Worm (Caenorhabditis elegans) whole organism, L1 larva: Measurements from ENCODE around the gene T04G9.4.

Source experiments
- C16A3.4 ChIP-seq: fragments of 150-350 bp; optimal IDR thresholded peaks from 2 replicates; lab custom pipeline; 2014; ENCODE audit warnings: missing biosample characterization, missing genetic modification characterization
- C34B4.2 ChIP-seq: sonication (generic microtip); optimal IDR thresholded peaks from 2 replicates; lab custom pipeline; 2017; ENCODE audit warnings: mild to moderate bottlenecking, missing genetic modification characterization, missing compliant biosample characterization
- Y116A8C.19 ChIP-seq: sonication (generic microtip); optimal IDR thresholded peaks from 2 replicates; lab custom pipeline; 2016; ENCODE audit warnings: missing compliant biosample characterization, missing genetic modification characterization, borderline replicate concordance
- aha-1 ChIP-seq: fragments of 150-350 bp; optimal IDR thresholded peaks from 2 replicates; lab custom pipeline; 2014; ENCODE audit warnings: missing biosample characterization, missing genetic modification characterization
- ama-1 ChIP-seq: fragments of 150-350 bp; optimal IDR thresholded peaks from 2 replicates; lab custom pipeline; 2014
- ceh-8 ChIP-seq: fragments of 200-800 bp; sonication (Bioruptor generic); optimal IDR thresholded peaks from 2 replicates; lab custom pipeline; 2018; ENCODE audit warnings: mild to moderate bottlenecking, missing genetic modification characterization, moderate library complexity, missing compliant biosample characterization
- ceh-82 ChIP-seq, 3 experiments: fragments of 150-350 bp in 1 of 3; sonication (generic microtip) in 2 of 3; optimal IDR thresholded peaks; 2 replicates each; lab custom pipeline; 2014 to 2017; ENCODE audit warnings: missing biosample characterization in 3 of 3, missing genetic modification characterization in 3 of 3
- ceh-90 ChIP-seq: sonication (generic microtip); optimal IDR thresholded peaks from 2 replicates; lab custom pipeline; 2016; ENCODE audit warnings: missing genetic modification characterization, missing compliant biosample characterization
- dsc-1 ChIP-seq: sonication (generic microtip); optimal IDR thresholded peaks from 2 replicates; lab custom pipeline; 2016; ENCODE audit warnings: mild to moderate bottlenecking, missing genetic modification characterization, missing compliant biosample characterization
- efl-1 ChIP-seq, 4 experiments: fragments of 150-350 bp; optimal IDR thresholded peaks in 3 of 4; peaks in 1 of 4; 1 replicate in 1 of 4; 2 replicates in 3 of 4; lab custom pipeline; 2014; ENCODE audit warnings: missing biosample characterization in 2 of 4, missing genetic modification characterization in 2 of 4, missing genetic modification reagents in 2 of 4
- elt-3 ChIP-seq, 6 experiments: fragments of 150-350 bp in 1 of 6; sonication (generic microtip); optimal IDR thresholded peaks; 2 replicates each; lab custom pipeline; 2017 to 2018; ENCODE audit warnings: missing biosample characterization in 6 of 6, missing genetic modification characterization in 6 of 6, inconsistent platforms in 1 of 6
- ets-5 ChIP-seq: fragments of 200-800 bp; sonication (Bioruptor generic); IDR thresholded peaks from 2 replicates; pipeline ENCODE4 v1.3.6; 2022; ENCODE audit warnings: missing genetic modification characterization, missing compliant biosample characterization
- fkh-4 ChIP-seq: sonication (generic microtip); optimal IDR thresholded peaks from 2 replicates; lab custom pipeline; 2016; ENCODE audit warnings: missing compliant biosample characterization, missing genetic modification characterization, borderline replicate concordance
- fos-1 ChIP-seq: fragments of 150-350 bp; optimal IDR thresholded peaks from 2 replicates; lab custom pipeline; 2014; ENCODE audit warnings: missing biosample characterization, missing genetic modification characterization
- grh-1 ChIP-seq: fragments of 200-800 bp; sonication (Bioruptor generic); IDR thresholded peaks from 2 replicates; pipeline ENCODE4 v1.3.6; 2022; ENCODE audit warnings: missing genetic modification reagents, missing genetic modification characterization, missing compliant biosample characterization
- hlh-17 ChIP-seq: fragments of 200-800 bp; sonication (Bioruptor generic); optimal IDR thresholded peaks from 2 replicates; lab custom pipeline; 2018; ENCODE audit warnings: missing genetic modification characterization, mild to moderate bottlenecking, missing compliant biosample characterization, moderate library complexity, borderline replicate concordance
- hpl-2 ChIP-seq: fragments of 150-350 bp; optimal IDR thresholded peaks from 2 replicates; lab custom pipeline; 2014; ENCODE audit warnings: missing biosample characterization, missing genetic modification reagents, missing genetic modification characterization
- irx-1 ChIP-seq: sonication (generic microtip); optimal IDR thresholded peaks from 2 replicates; lab custom pipeline; 2016; ENCODE audit warnings: missing genetic modification characterization, missing compliant biosample characterization
- jun-1 ChIP-seq: fragments of 150-350 bp; optimal IDR thresholded peaks from 2 replicates; lab custom pipeline; 2014; ENCODE audit warnings: missing biosample characterization, missing genetic modification reagents, missing genetic modification characterization
- lin-39 ChIP-seq: fragments of 150-350 bp; optimal IDR thresholded peaks from 2 replicates; lab custom pipeline; 2014; ENCODE audit warnings: missing biosample characterization, missing genetic modification reagents, missing genetic modification characterization
- mdl-1 ChIP-seq, 2 experiments: fragments of 150-350 bp; optimal IDR thresholded peaks; 2 replicates each; lab custom pipeline; 2014 to 2017; ENCODE audit warnings: missing biosample characterization in 2 of 2, missing genetic modification characterization in 2 of 2, inconsistent platforms in 1 of 2
- nhr-19 ChIP-seq: fragments of 200-800 bp; sonication (Bioruptor generic); conservative IDR thresholded peaks from 2 replicates; pipeline ENCODE4 v1.3.6; 2022; ENCODE audit warnings: missing genetic modification characterization, missing compliant biosample characterization
- nhr-20 ChIP-seq: sonication (generic microtip); optimal IDR thresholded peaks from 2 replicates; lab custom pipeline; 2016; ENCODE audit warnings: mild to moderate bottlenecking, missing genetic modification characterization, missing compliant biosample characterization
- nhr-237 ChIP-seq: fragments of 150-350 bp; optimal IDR thresholded peaks from 2 replicates; lab custom pipeline; 2014; ENCODE audit warnings: missing biosample characterization, missing genetic modification characterization
- nhr-47 ChIP-seq: sonication (generic microtip); optimal IDR thresholded peaks from 2 replicates; lab custom pipeline; 2016; ENCODE audit warnings: mild to moderate bottlenecking, missing genetic modification characterization, moderate library complexity, missing compliant biosample characterization
- nhr-71 ChIP-seq: sonication (generic microtip); optimal IDR thresholded peaks from 2 replicates; lab custom pipeline; 2016; ENCODE audit warnings: mild to moderate bottlenecking, missing genetic modification characterization, moderate library complexity, missing compliant biosample characterization
- nhr-77 ChIP-seq: fragments of 150-350 bp; optimal IDR thresholded peaks from 2 replicates; lab custom pipeline; 2014; ENCODE audit warnings: missing biosample characterization, missing genetic modification characterization
- nhr-85 ChIP-seq: sonication (generic microtip); peaks from one replicate; lab custom pipeline; 2016; ENCODE audit warnings: missing genetic modification characterization, inconsistent platforms, missing compliant biosample characterization
- nhr-90 ChIP-seq: sonication (generic microtip); optimal IDR thresholded peaks from 2 replicates; lab custom pipeline; 2016; ENCODE audit warnings: mild to moderate bottlenecking, missing genetic modification characterization, missing compliant biosample characterization; ENCODE audit not compliant: poor library complexity
- rnt-1 ChIP-seq: sonication (generic microtip); optimal IDR thresholded peaks from 2 replicates; lab custom pipeline; 2016; ENCODE audit warnings: mild to moderate bottlenecking, missing genetic modification characterization, moderate library complexity, missing compliant biosample characterization
- snpc-4 ChIP-seq: fragments of 150-350 bp; optimal IDR thresholded peaks from 2 replicates; lab custom pipeline; 2014; ENCODE audit warnings: missing biosample characterization, missing genetic modification characterization
- snu-23 ChIP-seq: sonication (generic microtip); optimal IDR thresholded peaks from 2 replicates; lab custom pipeline; 2016; ENCODE audit warnings: missing genetic modification characterization, missing compliant biosample characterization
- sox-4 ChIP-seq: sonication (generic microtip); optimal IDR thresholded peaks from 2 replicates; lab custom pipeline; 2016; ENCODE audit warnings: missing genetic modification characterization, missing compliant biosample characterization
- swsn-7 ChIP-seq: sonication (generic microtip); optimal IDR thresholded peaks from 2 replicates; lab custom pipeline; 2016; ENCODE audit warnings: missing genetic modification characterization, missing compliant biosample characterization
- tbx-2 ChIP-seq: sonication (generic microtip); optimal IDR thresholded peaks from 2 replicates; lab custom pipeline; 2016; ENCODE audit warnings: missing genetic modification characterization, missing compliant biosample characterization
- tlp-1 ChIP-seq: fragments of 150-350 bp; optimal IDR thresholded peaks from 2 replicates; lab custom pipeline; 2014; ENCODE audit warnings: missing biosample characterization, missing genetic modification characterization
- unc-30 ChIP-seq: sonication (generic microtip); optimal IDR thresholded peaks from 2 replicates; lab custom pipeline; 2017; ENCODE audit warnings: missing biosample characterization, missing genetic modification characterization
- unc-62 ChIP-seq: fragments of 150-350 bp; optimal IDR thresholded peaks from 2 replicates; lab custom pipeline; 2014; ENCODE audit warnings: missing biosample characterization, missing genetic modification reagents, missing genetic modification characterization
- vab-15 ChIP-seq: sonication (generic microtip); optimal IDR thresholded peaks from 2 replicates; lab custom pipeline; 2017; ENCODE audit warnings: missing genotype, mild to moderate bottlenecking, missing genetic modification characterization, missing compliant biosample characterization
- xbp-1 ChIP-seq: sonication (generic microtip); optimal IDR thresholded peaks from 2 replicates; lab custom pipeline; 2016; ENCODE audit warnings: missing genetic modification characterization, missing compliant biosample characterization
- zip-4 ChIP-seq: fragments of 200-800 bp; sonication (Bioruptor generic); optimal IDR thresholded peaks from 2 replicates; lab custom pipeline; 2018; ENCODE audit warnings: mild to moderate bottlenecking, missing genetic modification characterization, moderate library complexity, missing compliant biosample characterization

The T04G9.4 gene

ce11 chrX:780027-780426 lies 7.8 kb downstream of the T04G9.4 start:
- TF ChIP-seq snpc-4 (tag; lab: Kevin White, UChicago): no peak
- TF ChIP-seq efl-1 (optimal IDR thresholded peaks at IDR 0.05; lab: Kevin White, UChicago): no peak
- peak in 1 of 2 experiments; percentile 71 for TF ChIP-seq efl-1 (GFP tag; optimal IDR thresholded peaks at IDR 0.05 in 1 of 2; lab: Kevin White, UChicago)
- TF ChIP-seq hpl-2: no peak

ce11 chrX:784853-785252 lies 12.6 kb downstream of the T04G9.4 start, which contains the start of gene T04G9.6:
TSS of gene T04G9.6 (minus strand) at chrX:784953.
- no peak for TF ChIP-seq ets-5
- TF ChIP-seq mdl-1 (tag; optimal IDR thresholded peaks at IDR 0.05; lab: Kevin White, UChicago): no peak

ce11 chrX:785368-785767 lies 13.1 kb downstream of the T04G9.4 start:
- TF ChIP-seq ceh-82 (tag; optimal IDR thresholded peaks at IDR 0.05; lab: Kevin White, UChicago) (peak in 1 of 3 experiments; percentile 34), nhr-77 (tag; lab: Kevin White, UChicago) (no peak), Y116A8C.19 (tag; lab: Kevin White, UChicago) (no peak), ceh-90 (tag; lab: Kevin White, UChicago) (no peak), tlp-1 (tag; lab: Kevin White, UChicago) (no peak), zip-4 (GFP tag; lab: Kevin White, UChicago) (no peak), fkh-4 (tag; lab: Kevin White, UChicago) (no peak), unc-62 (GFP tag; lab: Kevin White, UChicago) (no peak), nhr-19 (GFP tag; lab: Robert Waterston, UW) (no peak; the same call in 1 of the 2 replicates), lin-39 (tag; lab: Kevin White, UChicago) (no peak), snu-23 (GFP tag; lab: Kevin White, UChicago) (peak; percentile 66), sox-4 (tag; lab: Kevin White, UChicago) (peak; percentile 12), grh-1 (GFP tag; lab: Robert Waterston, UW) (no peak), ets-5 (no peak), fos-1 (no peak), nhr-90 (tag; lab: Kevin White, UChicago) (peak; percentile 58), dsc-1 (tag; lab: Kevin White, UChicago) (peak; percentile 75), ama-1 (lab: Kevin White, UChicago) (no peak), irx-1 (peak; percentile 13), unc-30 (tag; lab: Kevin White, UChicago) (no peak), C16A3.4 (tag; lab: Kevin White, UChicago) (peak; percentile 8), aha-1 (tag; lab: Kevin White, UChicago) (no peak), nhr-20 (tag; lab: Kevin White, UChicago) (peak; percentile 26), swsn-7 (tag; lab: Kevin White, UChicago) (peak; percentile 34), nhr-85 (peak; percentile 68), C34B4.2 (tag; lab: Kevin White, UChicago) (no peak), vab-15 (tag; lab: Kevin White, UChicago) (no peak), nhr-237 (tag; lab: Kevin White, UChicago) (no peak), nhr-47 (tag; lab: Kevin White, UChicago) (peak; percentile 68), tbx-2 (tag; lab: Kevin White, UChicago) (peak; percentile 11), nhr-71 (tag; lab: Kevin White, UChicago) (no peak), elt-3 (tag; optimal IDR thresholded peaks at IDR 0.05; lab: Kevin White, UChicago) (no peak), efl-1 (optimal IDR thresholded peaks at IDR 0.05; lab: Kevin White, UChicago) (no peak), efl-1 (GFP tag; optimal IDR thresholded peaks at IDR 0.05 in 1 of 2; lab: Kevin White, UChicago) (peak in 1 of 2 experiments; percentile 69), hlh-17 (GFP tag; lab: Kevin White, UChicago) (no peak), ceh-8 (GFP tag; lab: Kevin White, UChicago) (peak; percentile 29), jun-1 (tag; lab: Kevin White, UChicago) (no peak), xbp-1 (peak; percentile 27), rnt-1 (tag; lab: Kevin White, UChicago) (peak; percentile 51)
